Worm (Caenorhabditis elegans) whole organism, late embryonic: ENCODE results near the gene cyp-35D1.

Source experiments
- ama-1 ChIP-seq: fragments of 150-350 bp; optimal IDR thresholded peaks from 2 replicates; lab custom pipeline; 2014
- ceh-14 ChIP-seq: sonication (generic microtip); optimal IDR thresholded peaks from 2 replicates; lab custom pipeline; 2016; ENCODE audit warnings: missing genotype, missing genetic modification characterization, missing compliant biosample characterization
- ceh-24 ChIP-seq: sonication (generic microtip); optimal IDR thresholded peaks from 2 replicates; lab custom pipeline; 2016; ENCODE audit warnings: mild to moderate bottlenecking, missing genetic modification characterization, missing compliant biosample characterization
- ceh-34 ChIP-seq: sonication (generic microtip); optimal IDR thresholded peaks from 2 replicates; lab custom pipeline; 2016; ENCODE audit warnings: mild to moderate bottlenecking, missing genetic modification characterization, missing compliant biosample characterization
- pha-4 ChIP-seq: fragments of 150-350 bp; optimal IDR thresholded peaks from 2 replicates; lab custom pipeline; 2018; ENCODE audit warnings: missing biosample characterization, missing genetic modification reagents, missing genetic modification characterization
- unc-86 ChIP-seq: sonication (generic microtip); optimal IDR thresholded peaks from 2 replicates; lab custom pipeline; 2016; ENCODE audit warnings: missing genetic modification characterization, missing compliant biosample characterization

DNA sequence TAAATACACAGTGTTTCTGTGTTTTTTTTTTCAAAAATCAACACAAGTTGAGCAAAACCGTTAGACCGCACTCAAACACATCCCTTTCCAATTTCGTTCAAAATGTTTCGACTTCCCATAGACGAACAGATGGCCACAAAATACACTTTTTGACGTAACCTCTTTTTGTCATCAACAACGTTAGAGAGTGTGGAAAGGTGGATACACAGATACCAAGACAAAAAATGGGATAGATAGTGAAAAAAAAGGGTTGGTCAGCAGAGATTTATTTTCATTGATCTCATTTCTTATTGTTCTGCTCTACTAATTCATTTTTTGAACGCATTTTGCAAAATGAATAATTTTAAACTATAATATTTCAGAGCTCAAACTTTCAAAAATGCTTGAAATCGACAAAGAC is 25.8 kb downstream of the cyp-35D1 start:
- no peak for TF ChIP-seq pha-4 (tag; lab: Kevin White, UChicago)
- TF ChIP-seq ama-1, result no peak
- TF ChIP-seq unc-86 (tag; lab: Kevin White, UChicago), result no peak
- TF ChIP-seq ceh-14 (tag; lab: Kevin White, UChicago), result no peak
- no peak for TF ChIP-seq ceh-24 (tag; lab: Kevin White, UChicago)
- no peak for TF ChIP-seq ceh-34 (tag; lab: Kevin White, UChicago)
